Worm (Caenorhabditis elegans) whole organism, L4/young adult: ENCODE results near the gene oac-54.

Source experiments
- W03F9.2 ChIP-seq: fragments of 150-350 bp; optimal IDR thresholded peaks from 2 replicates; lab custom pipeline; 2014; ENCODE audit warnings: missing biosample characterization, missing genetic modification characterization
- dao-5 ChIP-seq: sonication (generic microtip); optimal IDR thresholded peaks from 2 replicates; lab custom pipeline; 2016; ENCODE audit warnings: missing genotype, missing genetic modification characterization, moderate library complexity, missing compliant biosample characterization

- TF ChIP-seq W03F9.2 (tag; lab: Kevin White, UChicago) (no peak), dao-5 (tag; lab: Kevin White, UChicago) (no peak)
Measured at ce11 chrII:9131363-9131762, 26.5 kb upstream of the oac-54 start, which contains the start of gene C16D2.1.
